Fruit fly (Drosophila melanogaster) whole organism, embryonic: ENCODE measurements around the gene RpL34b.

Experiments used
- ATbp ChIP-seq: fragments of 200-800 bp; sonication (Bioruptor generic); optimal IDR thresholded peaks from 2 replicates; lab custom pipeline; 2017; ENCODE audit warnings: missing biosample characterization, mild to moderate bottlenecking, missing genetic modification characterization, missing genetic modification reagents
- Bdp1 ChIP-seq: fragments of 200-800 bp; sonication (Bioruptor generic); optimal IDR thresholded peaks from 3 replicates; lab custom pipeline; 2016; ENCODE audit warnings: missing biosample characterization, missing genetic modification characterization
- Bteb2 ChIP-seq: fragments of 200-800 bp; sonication (Bioruptor generic); optimal IDR thresholded peaks from 2 replicates; lab custom pipeline; 2016; ENCODE audit warnings: missing biosample characterization, missing genetic modification characterization
- CG11560 ChIP-seq: fragments of 200-800 bp; sonication (Bioruptor generic); IDR thresholded peaks from 3 replicates; pipeline ENCODE4 v1.3.6; 2022; ENCODE audit warnings: missing biosample characterization, missing genetic modification characterization
- CG1233 ChIP-seq: fragments of 200-800 bp; sonication (Bioruptor generic); optimal IDR thresholded peaks from 4 replicates; lab custom pipeline; 2018; ENCODE audit warnings: missing biosample characterization, mild to moderate bottlenecking, missing genetic modification characterization
- CG12391 ChIP-seq: fragments of 200-800 bp; sonication (Bioruptor generic); optimal IDR thresholded peaks from 3 replicates; lab custom pipeline; 2018; ENCODE audit warnings: missing biosample characterization, mild to moderate bottlenecking, missing genetic modification characterization, moderate library complexity
- CG12659 ChIP-seq: fragments of 200-800 bp; sonication (Bioruptor generic); optimal IDR thresholded peaks from 3 replicates; lab custom pipeline; 2017; ENCODE audit warnings: mild to moderate bottlenecking, missing biosample characterization, missing genetic modification reagents, missing genetic modification characterization
- CG13296 ChIP-seq: fragments of 200-800 bp; sonication (Bioruptor generic); optimal IDR thresholded peaks from 3 replicates; lab custom pipeline; 2018; ENCODE audit warnings: missing biosample characterization, mild to moderate bottlenecking, missing genetic modification characterization
- CG14050 ChIP-seq: fragments of 200-800 bp; sonication (Bioruptor generic); IDR thresholded peaks from 3 replicates; pipeline ENCODE4 v1.3.6; 2022; ENCODE audit warnings: missing biosample characterization, missing genetic modification characterization
- CG16815 ChIP-seq: fragments of 200-800 bp; sonication (Bioruptor generic); optimal IDR thresholded peaks from 3 replicates; lab custom pipeline; 2017; ENCODE audit warnings: missing biosample characterization, mild to moderate bottlenecking, missing genetic modification characterization
- CG18599 ChIP-seq: fragments of 200-800 bp; sonication (Bioruptor generic); optimal IDR thresholded peaks from 3 replicates; lab custom pipeline; 2017; ENCODE audit warnings: missing biosample characterization, missing genetic modification characterization, mild to moderate bottlenecking, moderate library complexity, missing genetic modification reagents
- CG2120 ChIP-seq: fragments of 200-800 bp; sonication (Bioruptor generic); optimal IDR thresholded peaks from 3 replicates; lab custom pipeline; 2016; ENCODE audit warnings: missing biosample characterization, missing genetic modification characterization
- CG2678 ChIP-seq: fragments of 200-800 bp; sonication (Bioruptor generic); optimal IDR thresholded peaks from 3 replicates; lab custom pipeline; 2019; ENCODE audit warnings: missing biosample characterization, mild to moderate bottlenecking, missing genetic modification characterization, moderate library complexity
- CG2712 ChIP-seq: fragments of 200-800 bp; optimal IDR thresholded peaks from 3 replicates; lab custom pipeline; 2019; ENCODE audit warnings: missing biosample characterization, mild to moderate bottlenecking, missing genetic modification characterization, moderate library complexity
- CG30431 ChIP-seq: fragments of 200-800 bp; sonication (Bioruptor generic); optimal IDR thresholded peaks from 2 replicates; lab custom pipeline; 2017; ENCODE audit warnings: missing biosample characterization, missing genetic modification characterization
- CG32767 ChIP-seq: fragments of 200-800 bp; sonication (Bioruptor generic); IDR thresholded peaks from 2 replicates; pipeline ENCODE4 v1.3.6; 2022; ENCODE audit warnings: missing biosample characterization, missing genetic modification characterization
- CG34376 ChIP-seq: fragments of 200-800 bp; sonication (Bioruptor generic); optimal IDR thresholded peaks from 2 replicates; lab custom pipeline; 2018; ENCODE audit warnings: missing biosample characterization, mild to moderate bottlenecking, missing genetic modification characterization
- CG4617 ChIP-seq: fragments of 200-800 bp; sonication (Bioruptor generic); optimal IDR thresholded peaks from 3 replicates; lab custom pipeline; 2016; ENCODE audit warnings: missing biosample characterization, missing genetic modification characterization, borderline replicate concordance
- CG6683 ChIP-seq: fragments of 200-800 bp; sonication (Bioruptor generic); optimal IDR thresholded peaks from 2 replicates; lab custom pipeline; 2017; ENCODE audit warnings: missing biosample characterization, mild to moderate bottlenecking, missing genetic modification characterization, missing genetic modification reagents
- CG7963 ChIP-seq: fragments of 200-800 bp; sonication (Bioruptor generic); IDR thresholded peaks from 3 replicates; pipeline ENCODE4 v1.3.6; 2022; ENCODE audit warnings: missing biosample characterization, missing genetic modification characterization; ENCODE audit not compliant: partially characterized antibody
- CHES-1-like ChIP-seq: fragments of 200-800 bp; sonication (Bioruptor generic); optimal IDR thresholded peaks from 2 replicates; lab custom pipeline; 2016; ENCODE audit warnings: missing biosample characterization, missing genetic modification characterization
- Camta ChIP-seq: fragments of 200-800 bp; sonication (Bioruptor generic); optimal IDR thresholded peaks from 2 replicates; lab custom pipeline; 2016; ENCODE audit warnings: missing biosample characterization, missing genetic modification characterization
- Doc2 ChIP-seq: fragments of 200-800 bp; sonication (Bioruptor generic); IDR thresholded peaks from 2 replicates; pipeline ENCODE4 v1.3.6; 2022; ENCODE audit warnings: missing biosample characterization, missing genetic modification characterization
- Ets97D ChIP-seq: fragments of 200-800 bp; sonication (Bioruptor generic); optimal IDR thresholded peaks from 3 replicates; lab custom pipeline; 2016; ENCODE audit warnings: missing biosample characterization, missing genetic modification characterization
- Gug ChIP-seq: fragments of 200-800 bp; sonication (Bioruptor generic); IDR thresholded peaks from 4 replicates; pipeline ENCODE4 v1.3.6; 2022; ENCODE audit warnings: missing biosample characterization, missing genetic modification characterization
- H2.0 ChIP-seq: fragments of 200-800 bp; sonication (Bioruptor generic); IDR thresholded peaks from 2 replicates; pipeline ENCODE4 v1.3.6; 2022; ENCODE audit warnings: missing biosample characterization, missing genetic modification characterization
- Hmr ChIP-seq: fragments of 200-800 bp; sonication (Bioruptor generic); optimal IDR thresholded peaks from 3 replicates; lab custom pipeline; 2017; ENCODE audit warnings: mild to moderate bottlenecking, missing biosample characterization, missing genetic modification reagents, missing genetic modification characterization
- Hmx ChIP-seq: fragments of 200-800 bp; sonication (Bioruptor generic); optimal IDR thresholded peaks from 2 replicates; lab custom pipeline; 2016; ENCODE audit warnings: missing biosample characterization, missing genetic modification characterization
- Hr51 ChIP-seq, 2 experiments: fragments of 200-800 bp; sonication (Bioruptor generic); optimal IDR thresholded peaks; 2 replicates in 1 of 2; 3 replicates in 1 of 2; lab custom pipeline; 2016 to 2018; ENCODE audit warnings: missing biosample characterization in 2 of 2, missing genetic modification characterization in 2 of 2, mild to moderate bottlenecking in 1 of 2, moderate library complexity in 1 of 2
- Lhr ChIP-seq: fragments of 200-800 bp; sonication (Bioruptor generic); optimal IDR thresholded peaks from 3 replicates; lab custom pipeline; 2017; ENCODE audit warnings: mild to moderate bottlenecking, missing biosample characterization, missing genetic modification reagents, missing genetic modification characterization
- MBD-R2 ChIP-seq: fragments of 200-800 bp; sonication (Bioruptor generic); IDR thresholded peaks from 2 replicates; pipeline ENCODE4 v1.3.6; 2022; ENCODE audit warnings: missing biosample characterization, missing genetic modification characterization
- MESR4 ChIP-seq: fragments of 200-800 bp; sonication (Bioruptor generic); optimal IDR thresholded peaks from 2 replicates; lab custom pipeline; 2018; ENCODE audit warnings: missing biosample characterization, mild to moderate bottlenecking, missing genetic modification characterization, moderate library complexity
- Meics ChIP-seq: fragments of 200-800 bp; sonication (Bioruptor generic); optimal IDR thresholded peaks from 2 replicates; lab custom pipeline; 2017; ENCODE audit warnings: missing biosample characterization, mild to moderate bottlenecking, missing genetic modification characterization
- Mes4 ChIP-seq: fragments of 200-800 bp; sonication (Bioruptor generic); optimal IDR thresholded peaks from 2 replicates; lab custom pipeline; 2016; ENCODE audit warnings: missing biosample characterization, missing genetic modification characterization
- Oaz ChIP-seq: fragments of 200-800 bp; sonication (Bioruptor generic); IDR thresholded peaks from 2 replicates; pipeline ENCODE4 v1.3.6; 2022; ENCODE audit warnings: missing biosample characterization, missing genetic modification characterization
- Oli ChIP-seq: fragments of 200-800 bp; sonication (Bioruptor generic); optimal IDR thresholded peaks from 2 replicates; lab custom pipeline; 2018; ENCODE audit warnings: missing biosample characterization, mild to moderate bottlenecking, missing genetic modification characterization, moderate library complexity
- Optix ChIP-seq: fragments of 200-800 bp; sonication (Bioruptor generic); IDR thresholded peaks from 3 replicates; pipeline ENCODE4 v1.3.6; 2022; ENCODE audit warnings: missing biosample characterization, missing genetic modification characterization
- Rx ChIP-seq: fragments of 200-800 bp; sonication (Bioruptor generic); IDR thresholded peaks from 2 replicates; pipeline ENCODE4 v1.3.6; 2022; ENCODE audit warnings: missing biosample characterization, missing genetic modification characterization
- abd-A ChIP-seq: fragments of 200-800 bp; sonication (Bioruptor generic); optimal IDR thresholded peaks from 3 replicates; lab custom pipeline; 2019; ENCODE audit warnings: missing biosample characterization, mild to moderate bottlenecking, missing genetic modification characterization, moderate library complexity
- cas ChIP-seq: fragments of 200-800 bp; sonication (Bioruptor generic); IDR thresholded peaks from 2 replicates; pipeline ENCODE4 v1.3.6; 2022; ENCODE audit warnings: missing biosample characterization, missing genetic modification characterization
- ci ChIP-seq: fragments of 200-800 bp; sonication (Bioruptor generic); IDR thresholded peaks from 3 replicates; pipeline ENCODE4 v1.3.6; 2022; ENCODE audit warnings: missing biosample characterization, missing genetic modification characterization
- fd3F ChIP-seq: fragments of 200-800 bp; sonication (Bioruptor generic); optimal IDR thresholded peaks from 2 replicates; lab custom pipeline; 2018; ENCODE audit warnings: missing biosample characterization, mild to moderate bottlenecking, missing genetic modification characterization, moderate library complexity
- mld ChIP-seq: fragments of 200-800 bp; sonication (Bioruptor generic); IDR thresholded peaks from 3 replicates; pipeline ENCODE4 v1.3.6; 2022; ENCODE audit warnings: missing biosample characterization, missing genetic modification characterization; ENCODE audit not compliant: partially characterized antibody
- pan ChIP-seq, 4 experiments: fragments of >200 bp in 3 of 4; fragments of 200-800 bp in 1 of 4; sonication (Bioruptor generic) in 1 of 4; optimal IDR thresholded peaks in 3 of 4; IDR thresholded peaks in 1 of 4; 2 replicates each; pipeline versions ENCODE4 v1.3.6 to Lab custom; 2017 to 2022; ENCODE audit warnings: missing biosample characterization in 2 of 4, missing genetic modification characterization in 2 of 4, mixed read lengths in 1 of 4
- pnt ChIP-seq: fragments of 200-800 bp; sonication (Bioruptor generic); optimal IDR thresholded peaks from 3 replicates; lab custom pipeline; 2016; ENCODE audit warnings: missing biosample characterization, missing genetic modification characterization
- sim ChIP-seq: fragments of 200-800 bp; sonication (Bioruptor generic); IDR thresholded peaks from 2 replicates; pipeline ENCODE4 v1.3.6; 2022; ENCODE audit warnings: missing biosample characterization, missing genetic modification characterization
- sna ChIP-seq: fragments of 200-800 bp; sonication (Bioruptor generic); IDR thresholded peaks from 2 replicates; pipeline ENCODE4 v1.3.6; 2022; ENCODE audit warnings: missing biosample characterization, missing genetic modification characterization; ENCODE audit not compliant: partially characterized antibody
- tin ChIP-seq: fragments of 200-800 bp; sonication (Bioruptor generic); optimal IDR thresholded peaks from 3 replicates; lab custom pipeline; 2016; ENCODE audit warnings: missing biosample characterization, missing genetic modification characterization
- zf30C ChIP-seq: fragments of 200-800 bp; sonication (Bioruptor generic); optimal IDR thresholded peaks from 3 replicates; lab custom pipeline; 2018; ENCODE audit warnings: missing biosample characterization, mild to moderate bottlenecking, missing genetic modification characterization

Gene RpL34b

dm6 chr3R:9420439-9421234, 19.6 kb upstream of the RpL34b start (continued):
- no peak for TF ChIP-seq CG16815 (GFP tag; lab: Kevin White, UChicago)
- no peak for TF ChIP-seq CHES-1-like (GFP tag; lab: Kevin White, UChicago)
- TF ChIP-seq mld, result no peak
- no peak for TF ChIP-seq MBD-R2 (GFP tag; lab: Robert Waterston, UW)
- no peak for TF ChIP-seq CG30431
- TF ChIP-seq Gug, result no peak
- no peak for TF ChIP-seq Camta (GFP tag; lab: Kevin White, UChicago)
- no peak for TF ChIP-seq CG34376 (GFP tag; lab: Kevin White, UChicago)
- TF ChIP-seq Mes4 (GFP tag; lab: Kevin White, UChicago), result no peak
- no peak for TF ChIP-seq ATbp (GFP tag; lab: Kevin White, UChicago)
- TF ChIP-seq CG11560, result no peak
- no peak for TF ChIP-seq pan (optimal IDR thresholded peaks at IDR 0.05; lab: Kevin White, UChicago)
- TF ChIP-seq pan (GFP tag; optimal IDR thresholded peaks at IDR 0.05 in 1 of 2, IDR thresholded peaks at IDR 0.05 in 1 of 2), result no peak
- TF ChIP-seq Optix (GFP tag; lab: Robert Waterston, UW), result no peak
- no peak for TF ChIP-seq CG14050 (GFP tag; lab: Robert Waterston, UW)
- no peak for TF ChIP-seq Bteb2 (GFP tag; lab: Kevin White, UChicago)
- TF ChIP-seq Lhr (GFP tag; lab: Kevin White, UChicago), result no peak
- TF ChIP-seq CG13296 (GFP tag; lab: Kevin White, UChicago), result no peak
- TF ChIP-seq pnt (GFP tag; lab: Kevin White, UChicago), result no peak
- no peak for TF ChIP-seq Hmx (GFP tag; lab: Kevin White, UChicago)
- no peak for TF ChIP-seq tin
- TF ChIP-seq CG6683 (GFP tag; lab: Kevin White, UChicago), result no peak
- TF ChIP-seq CG2120 (GFP tag; lab: Kevin White, UChicago), result no peak
- peak; percentile 66; the same call in 1 of the 3 replicates for TF ChIP-seq ci (GFP tag; lab: Robert Waterston, UW)
- TF ChIP-seq CG18599 (GFP tag; lab: Kevin White, UChicago), result no peak
- peak; percentile 31 for TF ChIP-seq Oli (tag; lab: Kevin White, UChicago)
- TF ChIP-seq CG2712, result peak; percentile 9
- TF ChIP-seq MESR4 (GFP tag; lab: Kevin White, UChicago), result no peak
- TF ChIP-seq fd3F (GFP tag; lab: Kevin White, UChicago), result no peak
- no peak for TF ChIP-seq Meics (GFP tag; lab: Kevin White, UChicago)
- no peak for TF ChIP-seq Bdp1
- TF ChIP-seq zf30C (GFP tag; lab: Kevin White, UChicago), result no peak
- no peak for TF ChIP-seq Ets97D (GFP tag; lab: Kevin White, UChicago)
- peak; percentile 21 for TF ChIP-seq CG2678 (tag; lab: Kevin White, UChicago)
- no peak for TF ChIP-seq sim (GFP tag; lab: Robert Waterston, UW)
- TF ChIP-seq Oaz (GFP tag; lab: Robert Waterston, UW), result no peak
- TF ChIP-seq Hmr (GFP tag; lab: Kevin White, UChicago), result no peak
- TF ChIP-seq cas (GFP tag; lab: Robert Waterston, UW), result no peak
- no peak for TF ChIP-seq Rx (GFP tag; lab: Robert Waterston, UW)
- peak; percentile 34 for TF ChIP-seq abd-A (tag; lab: Kevin White, UChicago)
- no peak for TF ChIP-seq CG12391 (tag; lab: Kevin White, UChicago)
- peak in 1 of 2 experiments; percentile 38 for TF ChIP-seq Hr51 (GFP tag; optimal IDR thresholded peaks at IDR 0.05; lab: Kevin White, UChicago)
- TF ChIP-seq CG32767, result no peak
- no peak for TF ChIP-seq sna (GFP tag; lab: Robert Waterston, UW)
- no peak for TF ChIP-seq CG4617
- no peak for TF ChIP-seq CG12659 (GFP tag; lab: Kevin White, UChicago)
- TF ChIP-seq CG7963 (GFP tag; lab: Robert Waterston, UW), result no peak
- no peak for TF ChIP-seq Doc2 (GFP tag; lab: Robert Waterston, UW)
- no peak for TF ChIP-seq H2.0
- no peak for TF ChIP-seq CG1233 (GFP tag; lab: Kevin White, UChicago)
